Fruit fly (Drosophila melanogaster) whole organism, embryonic: Measurements from ENCODE around the gene CG10581.
A peak's percentile ranks its signal among the peaks of the same experiment; 100 is the strongest.

Experiments
- ATbp ChIP-seq: fragments of 200-800 bp; sonication (Bioruptor generic); optimal IDR thresholded peaks from 2 replicates; lab custom pipeline; 2017; ENCODE audit warnings: missing biosample characterization, mild to moderate bottlenecking, missing genetic modification characterization, missing genetic modification reagents
- Atf-2 ChIP-seq: fragments of 200-800 bp; sonication (Bioruptor generic); optimal IDR thresholded peaks from 2 replicates; lab custom pipeline; 2016; ENCODE audit warnings: missing biosample characterization, missing genetic modification characterization
- B-H1 ChIP-seq: fragments of 200-800 bp; sonication (Bioruptor generic); IDR thresholded peaks from 3 replicates; pipeline ENCODE4 v1.3.6; 2022; ENCODE audit warnings: missing biosample characterization, missing genetic modification characterization
- B-H2 ChIP-seq: fragments of 200-800 bp; sonication (Bioruptor generic); optimal IDR thresholded peaks from 2 replicates; lab custom pipeline; 2018; ENCODE audit warnings: missing biosample characterization, mild to moderate bottlenecking, missing genetic modification characterization
- BEAF-32 ChIP-seq: fragments of 200-800 bp; sonication (Bioruptor generic); optimal IDR thresholded peaks from 3 replicates; lab custom pipeline; 2017; ENCODE audit warnings: missing biosample characterization, missing genetic modification characterization, mild to moderate bottlenecking, moderate library complexity, missing genetic modification reagents
- Blimp-1 ChIP-seq: fragments of 200-800 bp; sonication (Bioruptor generic); optimal IDR thresholded peaks from 3 replicates; lab custom pipeline; 2018; ENCODE audit warnings: missing biosample characterization, missing genetic modification characterization, mild to moderate bottlenecking, moderate library complexity, missing genetic modification reagents
- CG12104 ChIP-seq: fragments of 200-800 bp; sonication (Bioruptor generic); optimal IDR thresholded peaks from 3 replicates; lab custom pipeline; 2016; ENCODE audit warnings: missing biosample characterization, missing genetic modification characterization
- CG12155 ChIP-seq: fragments of 200-800 bp; sonication (Bioruptor generic); optimal IDR thresholded peaks from 3 replicates; lab custom pipeline; 2016; ENCODE audit warnings: missing biosample characterization, missing genetic modification characterization
- CG12769 ChIP-seq: fragments of 200-800 bp; sonication (Bioruptor generic); optimal IDR thresholded peaks from 2 replicates; lab custom pipeline; 2019; ENCODE audit warnings: missing biosample characterization, mild to moderate bottlenecking, missing genetic modification characterization, moderate library complexity
- CG13424 ChIP-seq: fragments of 200-800 bp; sonication (Bioruptor generic); optimal IDR thresholded peaks from 2 replicates; lab custom pipeline; 2019; ENCODE audit warnings: missing biosample characterization, mild to moderate bottlenecking, missing genetic modification characterization, moderate library complexity
- CG14441 ChIP-seq: fragments of 200-800 bp; sonication (Bioruptor generic); IDR thresholded peaks from 2 replicates; pipeline ENCODE4 v1.3.6; 2022; ENCODE audit warnings: missing biosample characterization, missing genetic modification characterization
- CG1529 ChIP-seq: fragments of 200-800 bp; sonication (Bioruptor generic); optimal IDR thresholded peaks from 3 replicates; lab custom pipeline; 2018; ENCODE audit warnings: missing biosample characterization, missing genetic modification characterization
- CG16813 ChIP-seq: fragments of 200-800 bp; sonication (Bioruptor generic); IDR thresholded peaks from 3 replicates; pipeline ENCODE4 v1.3.6; 2022; ENCODE audit warnings: missing biosample characterization, missing genetic modification characterization; ENCODE audit not compliant: partially characterized antibody
- CG17186 ChIP-seq: fragments of 200-800 bp; sonication (Bioruptor generic); optimal IDR thresholded peaks from 3 replicates; lab custom pipeline; 2017; ENCODE audit warnings: missing biosample characterization, missing genetic modification reagents, missing genetic modification characterization
- CG18619 ChIP-seq: fragments of 200-800 bp; sonication (Bioruptor generic); optimal IDR thresholded peaks from 3 replicates; lab custom pipeline; 2017; ENCODE audit warnings: missing biosample characterization, mild to moderate bottlenecking, missing genetic modification characterization
- CG18764 ChIP-seq: fragments of 200-800 bp; sonication (Bioruptor generic); optimal IDR thresholded peaks from 3 replicates; lab custom pipeline; 2016; ENCODE audit warnings: missing biosample characterization, missing genetic modification characterization
- CG31365 ChIP-seq: fragments of 200-800 bp; sonication (Bioruptor generic); optimal IDR thresholded peaks from 2 replicates; lab custom pipeline; 2018; ENCODE audit warnings: missing biosample characterization, mild to moderate bottlenecking, missing genetic modification characterization
- CG32772 ChIP-seq: fragments of 200-800 bp; sonication (Bioruptor generic); IDR thresholded peaks from 2 replicates; pipeline ENCODE4 v1.3.6; 2022; ENCODE audit warnings: missing biosample characterization, missing genetic modification characterization
- CG3407 ChIP-seq: fragments of 200-800 bp; sonication (Bioruptor generic); optimal IDR thresholded peaks from 2 replicates; lab custom pipeline; 2018; ENCODE audit warnings: missing biosample characterization, mild to moderate bottlenecking, missing genetic modification characterization
- CG34422 ChIP-seq: fragments of 200-800 bp; sonication (Bioruptor generic); IDR thresholded peaks from 3 replicates; pipeline ENCODE4 v1.3.6; 2022; ENCODE audit warnings: missing biosample characterization, missing genetic modification characterization
- CG3838 ChIP-seq: fragments of 200-800 bp; sonication (Bioruptor generic); optimal IDR thresholded peaks from 3 replicates; lab custom pipeline; 2016; ENCODE audit warnings: missing biosample characterization, missing genetic modification characterization
- CG4282 ChIP-seq: fragments of 200-800 bp; sonication (Bioruptor generic); optimal IDR thresholded peaks from 2 replicates; lab custom pipeline; 2016; ENCODE audit warnings: missing biosample characterization, missing genetic modification characterization
- CG6683 ChIP-seq: fragments of 200-800 bp; sonication (Bioruptor generic); optimal IDR thresholded peaks from 2 replicates; lab custom pipeline; 2017; ENCODE audit warnings: missing biosample characterization, mild to moderate bottlenecking, missing genetic modification characterization, missing genetic modification reagents
- CG7357 ChIP-seq: fragments of 200-800 bp; sonication (Bioruptor generic); IDR thresholded peaks from 3 replicates; pipeline ENCODE4 v1.3.6; 2022; ENCODE audit warnings: missing biosample characterization, missing genetic modification characterization
- CG7839 ChIP-seq: fragments of 200-800 bp; sonication (Bioruptor generic); optimal IDR thresholded peaks from 3 replicates; lab custom pipeline; 2018; ENCODE audit warnings: missing biosample characterization, mild to moderate bottlenecking, missing genetic modification characterization, moderate library complexity
- CG8290 ChIP-seq, 3 experiments: fragments of 200-800 bp; sonication (Bioruptor generic); optimal IDR thresholded peaks; 2 replicates each; lab custom pipeline; 2016 to 2019; ENCODE audit warnings: missing biosample characterization in 3 of 3, missing genetic modification characterization in 3 of 3, mild to moderate bottlenecking in 2 of 3, moderate library complexity in 1 of 3
- CG9817 ChIP-seq: fragments of 200-800 bp; sonication (Bioruptor generic); optimal IDR thresholded peaks from 2 replicates; lab custom pipeline; 2018; ENCODE audit warnings: missing biosample characterization, mild to moderate bottlenecking, missing genetic modification characterization, moderate library complexity
- Dbx ChIP-seq: fragments of 200-800 bp; sonication (Bioruptor generic); IDR thresholded peaks from 3 replicates; pipeline ENCODE4 v1.3.6; 2022; ENCODE audit warnings: missing biosample characterization, missing genetic modification characterization
- Dp ChIP-seq: fragments of 200-800 bp; sonication (Bioruptor generic); optimal IDR thresholded peaks from 2 replicates; lab custom pipeline; 2018; ENCODE audit warnings: missing biosample characterization, mild to moderate bottlenecking, missing genetic modification characterization, moderate library complexity
- Lhr ChIP-seq: fragments of 200-800 bp; sonication (Bioruptor generic); optimal IDR thresholded peaks from 3 replicates; lab custom pipeline; 2017; ENCODE audit warnings: mild to moderate bottlenecking, missing biosample characterization, missing genetic modification reagents, missing genetic modification characterization
- Mrtf ChIP-seq: fragments of 200-800 bp; sonication (Bioruptor generic); IDR thresholded peaks from 3 replicates; pipeline ENCODE4 v1.3.6; 2022; ENCODE audit warnings: missing biosample characterization, missing genetic modification characterization
- Optix ChIP-seq: fragments of 200-800 bp; sonication (Bioruptor generic); IDR thresholded peaks from 3 replicates; pipeline ENCODE4 v1.3.6; 2022; ENCODE audit warnings: missing biosample characterization, missing genetic modification characterization
- Six4 ChIP-seq: fragments of 200-800 bp; sonication (Bioruptor generic); optimal IDR thresholded peaks from 2 replicates; lab custom pipeline; 2016; ENCODE audit warnings: missing biosample characterization, missing genetic modification characterization
- Xrp1 ChIP-seq: fragments of 200-800 bp; sonication (Bioruptor generic); IDR thresholded peaks from 2 replicates; pipeline ENCODE4 v1.3.6; 2022; ENCODE audit warnings: missing biosample characterization, missing genetic modification characterization
- bab2 ChIP-seq: fragments of 200-800 bp; sonication (Bioruptor generic); optimal IDR thresholded peaks from 2 replicates; lab custom pipeline; 2016; ENCODE audit warnings: missing biosample characterization, missing genetic modification characterization
- cg ChIP-seq: fragments of 200-800 bp; sonication (Bioruptor generic); optimal IDR thresholded peaks from 3 replicates; lab custom pipeline; 2019; ENCODE audit warnings: missing biosample characterization, mild to moderate bottlenecking, missing genetic modification characterization, moderate library complexity
- cwo ChIP-seq: fragments of 200-800 bp; sonication (Bioruptor generic); optimal IDR thresholded peaks from 3 replicates; lab custom pipeline; 2017; ENCODE audit warnings: missing biosample characterization, missing genetic modification characterization, mild to moderate bottlenecking, moderate library complexity, missing genetic modification reagents
- danr ChIP-seq: fragments of 200-800 bp; sonication (Bioruptor generic); IDR thresholded peaks from 2 replicates; pipeline ENCODE4 v1.3.6; 2022; ENCODE audit warnings: missing biosample characterization, missing genetic modification characterization
- dimm ChIP-seq: fragments of 200-800 bp; sonication (Bioruptor generic); IDR thresholded peaks from 2 replicates; pipeline ENCODE4 v1.3.6; 2022; ENCODE audit warnings: missing biosample characterization, missing genetic modification characterization
- fd64A ChIP-seq: fragments of 200-800 bp; sonication (Bioruptor generic); optimal IDR thresholded peaks from 3 replicates; lab custom pipeline; 2018; ENCODE audit warnings: missing biosample characterization, mild to moderate bottlenecking, missing genetic modification characterization
- ken ChIP-seq: fragments of 200-800 bp; sonication (Bioruptor generic); IDR thresholded peaks from 3 replicates; pipeline ENCODE4 v1.3.6; 2022; ENCODE audit warnings: missing biosample characterization, missing genetic modification characterization
- oc ChIP-seq: fragments of 200-800 bp; sonication (Bioruptor generic); optimal IDR thresholded peaks from 2 replicates; lab custom pipeline; 2018; ENCODE audit warnings: missing biosample characterization, mild to moderate bottlenecking, missing genetic modification characterization, moderate library complexity
- ro ChIP-seq: fragments of 200-800 bp; sonication (Bioruptor generic); IDR thresholded peaks from 2 replicates; pipeline ENCODE4 v1.3.6; 2022; ENCODE audit warnings: missing biosample characterization, missing genetic modification characterization
- schlank ChIP-seq: fragments of 200-800 bp; sonication (Bioruptor generic); optimal IDR thresholded peaks from 2 replicates; lab custom pipeline; 2018; ENCODE audit warnings: missing biosample characterization, mild to moderate bottlenecking, missing genetic modification characterization
- seq ChIP-seq: fragments of 200-800 bp; sonication (Bioruptor generic); IDR thresholded peaks from 2 replicates; pipeline ENCODE4 v1.3.6; 2022; ENCODE audit warnings: missing biosample characterization, missing genetic modification characterization
- tgo ChIP-seq: fragments of 200-800 bp; sonication (Bioruptor generic); IDR thresholded peaks from 3 replicates; pipeline ENCODE4 v1.3.6; 2022; ENCODE audit warnings: missing biosample characterization, missing genetic modification characterization
- tio ChIP-seq: fragments of 200-800 bp; sonication (Bioruptor generic); optimal IDR thresholded peaks from 2 replicates; lab custom pipeline; 2017; ENCODE audit warnings: missing biosample characterization, missing genetic modification characterization, inconsistent platforms
- zf30C ChIP-seq: fragments of 200-800 bp; sonication (Bioruptor generic); optimal IDR thresholded peaks from 3 replicates; lab custom pipeline; 2018; ENCODE audit warnings: missing biosample characterization, mild to moderate bottlenecking, missing genetic modification characterization

CG10581 gene

DNA sequence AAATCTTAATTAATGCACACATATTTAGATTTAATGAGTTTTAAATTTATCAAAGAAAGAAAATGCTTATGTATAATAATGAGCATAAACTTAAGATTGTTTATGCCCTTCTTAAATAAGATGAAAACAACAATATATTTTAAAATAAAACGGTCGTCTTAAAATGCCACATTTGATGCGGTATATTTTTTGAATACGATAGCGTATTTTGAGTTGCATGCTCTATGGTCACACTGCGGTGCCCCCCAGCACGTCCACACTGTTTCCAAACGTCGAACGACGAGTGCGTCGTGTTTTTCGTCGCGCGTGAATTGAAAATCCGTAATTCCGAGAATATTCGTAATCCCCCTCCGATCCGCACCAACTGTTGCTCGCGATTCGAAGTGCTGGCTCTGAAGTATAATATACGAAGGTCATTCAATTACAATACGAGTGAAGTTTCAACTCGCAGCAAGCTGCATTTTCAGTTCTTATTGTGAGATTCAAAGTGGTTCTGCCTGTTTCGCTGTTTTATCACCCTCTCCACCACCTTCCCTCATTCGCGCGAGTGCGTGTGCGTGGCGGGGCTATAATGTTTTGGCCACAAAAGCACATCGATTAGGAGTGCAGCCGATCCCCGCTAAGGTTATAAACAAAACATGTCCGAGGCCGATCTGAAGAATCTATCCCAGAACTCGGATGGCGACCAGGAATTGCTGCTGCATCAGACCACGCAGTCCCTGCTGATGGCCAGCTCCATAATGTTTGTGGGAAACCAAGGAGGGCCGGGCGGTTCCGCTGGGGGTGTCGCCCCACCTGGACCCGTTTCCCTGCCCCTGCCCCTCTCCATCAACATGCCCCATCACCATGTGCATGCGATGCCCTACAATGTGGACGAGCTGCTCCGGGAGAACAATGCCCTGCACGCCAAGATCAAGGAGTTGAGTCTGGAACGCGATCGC is 548 bp upstream of the CG10581 start, which contains the start of gene siz (continued):
- TF ChIP-seq CG12769 (tag; lab: Kevin White, UChicago) (peak; percentile 54), cg (GFP tag; lab: Kevin White, UChicago) (no peak), CG18619 (GFP tag; lab: Kevin White, UChicago) (no peak), Xrp1 (GFP tag; lab: Robert Waterston, UW) (no peak), tio (no peak), CG3838 (GFP tag; lab: Kevin White, UChicago) (no peak), danr (no peak), B-H2 (peak; percentile 14), CG14441 (GFP tag; lab: Robert Waterston, UW) (no peak), ken (GFP tag; lab: Robert Waterston, UW) (no peak), Blimp-1 (GFP tag; lab: Kevin White, UChicago) (no peak), Mrtf (GFP tag; lab: Robert Waterston, UW) (no peak), CG13424 (tag; lab: Kevin White, UChicago) (no peak), bab2 (GFP tag; lab: Kevin White, UChicago) (no peak), CG32772 (GFP tag; lab: Robert Waterston, UW) (no peak), CG9817 (tag; lab: Kevin White, UChicago) (no peak), CG4282 (GFP tag; lab: Kevin White, UChicago) (no peak), CG7357 (GFP tag; lab: Robert Waterston, UW) (no peak), CG12155 (GFP tag; lab: Kevin White, UChicago) (peak; percentile 79), CG17186 (GFP tag; lab: Kevin White, UChicago) (peak; percentile 43), cwo (GFP tag; lab: Kevin White, UChicago) (no peak), CG7839 (tag; lab: Kevin White, UChicago) (no peak), CG18764 (GFP tag; lab: Kevin White, UChicago) (no peak), CG16813 (GFP tag; lab: Robert Waterston, UW) (peak; percentile 34; the same call in 2 of the 3 replicates), CG3407 (no peak), BEAF-32 (peak; percentile 55), B-H1 (GFP tag; lab: Robert Waterston, UW) (no peak; the same call in 2 of the 3 replicates), Six4 (GFP tag; lab: Kevin White, UChicago) (no peak), Optix (no peak), Dp (GFP tag; lab: Kevin White, UChicago) (peak; percentile 70), CG12104 (no peak), Atf-2 (GFP tag; lab: Kevin White, UChicago) (peak; percentile 21), CG6683 (GFP tag; lab: Kevin White, UChicago) (peak; percentile 8), Dbx (GFP tag; lab: Robert Waterston, UW) (peak; percentile 17; the same call in 1 of the 3 replicates), seq (GFP tag; lab: Robert Waterston, UW) (no peak), tgo (GFP tag; lab: Robert Waterston, UW) (no peak), zf30C (GFP tag; lab: Kevin White, UChicago) (no peak), Lhr (GFP tag; lab: Kevin White, UChicago) (peak; percentile 94), CG31365 (tag; lab: Kevin White, UChicago) (no peak), ATbp (GFP tag; lab: Kevin White, UChicago) (no peak), oc (peak; percentile 71), CG34422 (no peak; the same call in 2 of the 3 replicates), ro (no peak), schlank (no peak), fd64A (GFP tag; lab: Kevin White, UChicago) (no peak), CG1529 (no peak), CG8290 (GFP tag; optimal IDR thresholded peaks at IDR 0.05; lab: Kevin White, UChicago) (peak; percentile 8), CG8290 (tag; optimal IDR thresholded peaks at IDR 0.05; lab: Kevin White, UChicago) (peak in 1 of 2 experiments; percentile 65), dimm (no peak)
